Fruit fly (Drosophila melanogaster): Measurements from ENCODE around the gene bip1.
A peak's percentile ranks its signal among the peaks of the same experiment; 100 is the strongest.

bip1 gene

DNA sequence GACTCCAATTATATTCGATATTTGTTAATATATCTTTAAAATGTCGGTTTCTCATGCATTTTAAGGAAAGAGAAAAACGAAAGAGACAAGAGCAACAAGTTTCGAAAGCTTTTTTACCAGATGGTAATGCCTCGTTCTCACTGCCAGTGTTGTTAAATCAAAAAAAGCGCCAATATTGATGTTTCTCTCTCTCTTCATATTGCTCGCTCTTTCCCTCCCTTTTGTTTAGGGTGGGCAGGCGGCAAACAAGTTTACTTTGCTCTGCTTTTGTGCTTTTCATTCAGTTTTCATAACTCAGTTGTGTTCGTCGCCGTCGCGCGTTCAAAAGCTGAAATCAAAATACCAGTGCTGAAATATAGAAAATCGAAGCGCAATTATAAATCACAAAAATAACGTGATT, 23.3 kb upstream of the bip1 start (continued):
- TF ChIP-seq CG12942 (GFP tag; optimal IDR thresholded peaks at IDR 0.05): no peak
- TF ChIP-seq CG7839 (tag; optimal IDR thresholded peaks at IDR 0.05): peak; percentile 31
- peak; percentile 72 for TF ChIP-seq corto (GFP tag; optimal IDR thresholded peaks at IDR 0.05)
- peak; percentile 69 for TF ChIP-seq her (GFP tag; optimal IDR thresholded peaks at IDR 0.05)
- no peak for TF ChIP-seq CG4730 (GFP tag; IDR thresholded peaks at IDR 0.05)
- peak; percentile 98 for TF ChIP-seq scrt (GFP tag; optimal IDR thresholded peaks at IDR 0.05)
- TF ChIP-seq gt (GFP tag; IDR thresholded peaks at IDR 0.05): no peak
- no peak for TF ChIP-seq jigr1 (GFP tag; IDR thresholded peaks at IDR 0.05)
- no peak for TF ChIP-seq gfzf (GFP tag; optimal IDR thresholded peaks at IDR 0.05)
- no peak for TF ChIP-seq usp (GFP tag; optimal IDR thresholded peaks at IDR 0.05)
- TF ChIP-seq gcm (GFP tag; optimal IDR thresholded peaks at IDR 0.05): peak; percentile 31
- TF ChIP-seq wek (GFP tag; optimal IDR thresholded peaks at IDR 0.05): peak; percentile 53
- peak; percentile 40 for TF ChIP-seq CG1603 (tag; optimal IDR thresholded peaks at IDR 0.05)
- peak; percentile 17 for TF ChIP-seq Dek (tag; optimal IDR thresholded peaks at IDR 0.05)
- peak; percentile 8 for TF ChIP-seq CG13624 (GFP tag; optimal IDR thresholded peaks at IDR 0.05)
- peak; percentile 54 for TF ChIP-seq sd (tag; optimal IDR thresholded peaks at IDR 0.05)
- TF ChIP-seq salm (tag; optimal IDR thresholded peaks at IDR 0.05): peak; percentile 20
- TF ChIP-seq CG8924 (tag; optimal IDR thresholded peaks at IDR 0.05): peak; percentile 6
- TF ChIP-seq CG12299 (tag; optimal IDR thresholded peaks at IDR 0.05): peak; percentile 57
- TF ChIP-seq gro (GFP tag; optimal IDR thresholded peaks at IDR 0.05): peak; percentile 66
- peak; percentile 45 for TF ChIP-seq CG18619 (GFP tag; optimal IDR thresholded peaks at IDR 0.05)
- TF ChIP-seq CG15269 (tag; optimal IDR thresholded peaks at IDR 0.05): peak; percentile 63
- peak; percentile 24 for TF ChIP-seq CG10431 (GFP tag; optimal IDR thresholded peaks at IDR 0.05)
- TF ChIP-seq CG11085 (GFP tag; IDR thresholded peaks at IDR 0.05): no peak
- TF ChIP-seq gsb (GFP tag; IDR thresholded peaks at IDR 0.05): no peak
- TF ChIP-seq cato (GFP tag; optimal IDR thresholded peaks at IDR 0.05; ENCODE audit: borderline replicate concordance): no peak
- peak; percentile 46; the same call in 1 of the 3 replicates for TF ChIP-seq Dbx (GFP tag; IDR thresholded peaks at IDR 0.05)
- TF ChIP-seq CHES-1-like (GFP tag; optimal IDR thresholded peaks at IDR 0.05): peak; percentile 5
- TF ChIP-seq sqz (GFP tag; optimal IDR thresholded peaks at IDR 0.05): peak; percentile 56
- peak; percentile 41 for TF ChIP-seq cwo (GFP tag; optimal IDR thresholded peaks at IDR 0.05)
- TF ChIP-seq Dp (GFP tag; optimal IDR thresholded peaks at IDR 0.05): peak; percentile 38
- TF ChIP-seq Fer1 (GFP tag; optimal IDR thresholded peaks at IDR 0.05): peak; percentile 81
- no peak for TF ChIP-seq CG9797 (GFP tag; optimal IDR thresholded peaks at IDR 0.05)
- peak; percentile 75 for TF ChIP-seq mirr (GFP tag; optimal IDR thresholded peaks at IDR 0.05)
- TF ChIP-seq CG11696 (GFP tag; IDR thresholded peaks at IDR 0.05): peak; percentile 15; the same call in 1 of the 2 replicates
- TF ChIP-seq ranshi (GFP tag; IDR thresholded peaks at IDR 0.05): no peak; the same call in 1 of the 2 replicates
- TF ChIP-seq CG6689 (GFP tag; IDR thresholded peaks at IDR 0.05): peak; percentile 31; the same call in 1 of the 2 replicates
- TF ChIP-seq sens (GFP tag): peak; percentile 83
- no peak for TF ChIP-seq slp2 (GFP tag; optimal IDR thresholded peaks at IDR 0.05)
- peak; percentile 17 for TF ChIP-seq Mad (GFP tag; optimal IDR thresholded peaks at IDR 0.05)
- no peak for TF ChIP-seq croc (GFP tag; conservative IDR thresholded peaks at IDR 0.05)
- no peak for TF ChIP-seq Awh (GFP tag; IDR thresholded peaks at IDR 0.05)
- TF ChIP-seq Vsx1 (GFP tag; optimal IDR thresholded peaks at IDR 0.05): peak; percentile 6
- TF ChIP-seq sob (GFP tag; IDR thresholded peaks at IDR 0.05): peak; percentile 66
- TF ChIP-seq CG13894 (tag; optimal IDR thresholded peaks at IDR 0.05): peak; percentile 60
- TF ChIP-seq ttk (GFP tag; IDR thresholded peaks at IDR 0.05): 0 out of 2 replicates have a peak, but pooled peaks have one; percentile 20
- TF ChIP-seq ATbp (GFP tag; optimal IDR thresholded peaks at IDR 0.05): peak; percentile 46
- TF ChIP-seq seq (GFP tag; IDR thresholded peaks at IDR 0.05): peak; percentile 36; the same call in 1 of the 2 replicates
- TF ChIP-seq Side (GFP tag; optimal IDR thresholded peaks at IDR 0.05): peak; percentile 44
- TF ChIP-seq CG12071 (GFP tag; optimal IDR thresholded peaks at IDR 0.05): peak; percentile 61
- TF ChIP-seq CG12769 (tag; optimal IDR thresholded peaks at IDR 0.05): peak; percentile 62
